Worm (Caenorhabditis elegans) whole organism, L3 larva: ENCODE results near the gene T07E3.2.

Experiments
- R02D3.7 ChIP-seq: fragments of 150-350 bp; optimal IDR thresholded peaks from 2 replicates; lab custom pipeline; 2014; ENCODE audit warnings: missing biosample characterization, missing genetic modification characterization
- ama-1 ChIP-seq: fragments of 150-350 bp; optimal IDR thresholded peaks from 2 replicates; lab custom pipeline; 2018
- ceh-28 ChIP-seq: fragments of 150-350 bp; optimal IDR thresholded peaks from 2 replicates; lab custom pipeline; 2014; ENCODE audit warnings: missing biosample characterization, missing genetic modification reagents, missing genetic modification characterization
- daf-12 ChIP-seq: fragments of 150-350 bp; optimal IDR thresholded peaks from 2 replicates; lab custom pipeline; 2014; ENCODE audit warnings: missing biosample characterization, missing genetic modification reagents, missing genetic modification characterization
- egl-27 ChIP-seq: sonication (generic microtip); optimal IDR thresholded peaks from 4 replicates; lab custom pipeline; 2017; ENCODE audit warnings: missing biosample characterization, missing genetic modification reagents, missing genetic modification characterization
- egl-5 ChIP-seq: fragments of 150-350 bp; optimal IDR thresholded peaks from 2 replicates; lab custom pipeline; 2017; ENCODE audit warnings: missing biosample characterization, missing genetic modification reagents, missing genetic modification characterization, inconsistent platforms
- elt-2 ChIP-seq: sonication (generic microtip); optimal IDR thresholded peaks from 2 replicates; lab custom pipeline; 2016; ENCODE audit warnings: missing genetic modification reagents, mild to moderate bottlenecking, missing genetic modification characterization, missing compliant biosample characterization
- eor-1 ChIP-seq, 2 experiments: fragments of 150-350 bp; optimal IDR thresholded peaks; 2 replicates each; lab custom pipeline; 2014 to 2018; ENCODE audit warnings: missing biosample characterization in 2 of 2, missing genetic modification characterization in 2 of 2
- fkh-10 ChIP-seq: sonication (generic microtip); optimal IDR thresholded peaks from 2 replicates; lab custom pipeline; 2017; ENCODE audit warnings: missing biosample characterization, missing genetic modification reagents, missing genetic modification characterization
- fkh-2 ChIP-seq: fragments of 150-350 bp; optimal IDR thresholded peaks from 2 replicates; lab custom pipeline; 2014; ENCODE audit warnings: missing biosample characterization, missing genetic modification reagents, missing genetic modification characterization
- fos-1 ChIP-seq: fragments of 150-350 bp; optimal IDR thresholded peaks from 2 replicates; lab custom pipeline; 2014; ENCODE audit warnings: missing biosample characterization, missing genetic modification characterization
- hmg-11 ChIP-seq: sonication (generic microtip); optimal IDR thresholded peaks from 2 replicates; lab custom pipeline; 2016; ENCODE audit warnings: missing genetic modification characterization, missing compliant biosample characterization
- jun-1 ChIP-seq: fragments of 150-350 bp; optimal IDR thresholded peaks from 2 replicates; lab custom pipeline; 2014; ENCODE audit warnings: missing biosample characterization, missing genetic modification reagents, missing genetic modification characterization
- lin-39 ChIP-seq: fragments of 150-350 bp; optimal IDR thresholded peaks from 2 replicates; lab custom pipeline; 2018; ENCODE audit warnings: missing biosample characterization, missing genetic modification reagents, missing genetic modification characterization
- mml-1 ChIP-seq: fragments of 150-350 bp; sonication (generic microtip); optimal IDR thresholded peaks from 3 replicates; lab custom pipeline; 2014; ENCODE audit warnings: missing biosample characterization, missing genetic modification characterization
- nfya-1 ChIP-seq: sonication (generic microtip); optimal IDR thresholded peaks from 2 replicates; lab custom pipeline; 2017; ENCODE audit warnings: missing genetic modification characterization, mild to moderate bottlenecking, missing compliant biosample characterization, antibody characterized with exemption, moderate library complexity; ENCODE audit not compliant: insufficient read depth
- nhr-11 ChIP-seq: fragments of 150-350 bp; optimal IDR thresholded peaks from 2 replicates; lab custom pipeline; 2014; ENCODE audit warnings: missing biosample characterization, missing genetic modification characterization
- nhr-12 ChIP-seq: fragments of 150-350 bp; optimal IDR thresholded peaks from 2 replicates; lab custom pipeline; 2014; ENCODE audit warnings: missing biosample characterization, missing genetic modification characterization
- nhr-23 ChIP-seq: fragments of 150-350 bp; optimal IDR thresholded peaks from 2 replicates; lab custom pipeline; 2014; ENCODE audit warnings: missing biosample characterization, missing genetic modification reagents, missing genetic modification characterization
- nhr-237 ChIP-seq: fragments of 150-350 bp; optimal IDR thresholded peaks from 2 replicates; lab custom pipeline; 2014; ENCODE audit warnings: missing biosample characterization, missing genetic modification characterization
- nhr-28 ChIP-seq: fragments of 150-350 bp; optimal IDR thresholded peaks from 2 replicates; lab custom pipeline; 2014; ENCODE audit warnings: missing biosample characterization, missing genetic modification characterization
- nhr-43 ChIP-seq: sonication (generic microtip); optimal IDR thresholded peaks from 2 replicates; lab custom pipeline; 2016; ENCODE audit warnings: mild to moderate bottlenecking, missing genetic modification characterization, missing compliant biosample characterization; ENCODE audit not compliant: poor library complexity, severe bottlenecking
- nhr-76 ChIP-seq: fragments of 150-350 bp; sonication (generic microtip); optimal IDR thresholded peaks from 5 replicates; lab custom pipeline; 2014; ENCODE audit warnings: missing biosample characterization, missing genetic modification characterization
- nhr-77 ChIP-seq: fragments of 150-350 bp; optimal IDR thresholded peaks from 2 replicates; lab custom pipeline; 2014; ENCODE audit warnings: missing biosample characterization, missing genetic modification characterization
- pqm-1 ChIP-seq: fragments of 150-350 bp; optimal IDR thresholded peaks from 2 replicates; lab custom pipeline; 2017; ENCODE audit warnings: missing biosample characterization, missing genetic modification characterization, inconsistent platforms
- sea-2 ChIP-seq: fragments of 150-350 bp; sonication (generic microtip); optimal IDR thresholded peaks from 4 replicates; lab custom pipeline; 2014; ENCODE audit warnings: missing biosample characterization, missing genetic modification reagents, missing genetic modification characterization
- skn-1 ChIP-seq: fragments of 150-350 bp; optimal IDR thresholded peaks from 2 replicates; lab custom pipeline; 2014; ENCODE audit warnings: missing biosample characterization, missing genetic modification characterization
- snpc-4 ChIP-seq: fragments of 150-350 bp; optimal IDR thresholded peaks from 2 replicates; lab custom pipeline; 2014; ENCODE audit warnings: missing biosample characterization, missing genetic modification characterization
- tbx-2 ChIP-seq: sonication (generic microtip); optimal IDR thresholded peaks from 2 replicates; lab custom pipeline; 2016; ENCODE audit warnings: mild to moderate bottlenecking, missing genetic modification characterization, missing compliant biosample characterization
- unc-39 ChIP-seq: sonication (generic microtip); optimal IDR thresholded peaks from 4 replicates; lab custom pipeline; 2017; ENCODE audit warnings: missing biosample characterization, missing genetic modification characterization
- unc-62 ChIP-seq: fragments of 150-350 bp; sonication (generic microtip); optimal IDR thresholded peaks from 4 replicates; lab custom pipeline; 2014; ENCODE audit warnings: missing biosample characterization, missing genetic modification reagents, missing genetic modification characterization
- zag-1 ChIP-seq: fragments of 150-350 bp; optimal IDR thresholded peaks from 2 replicates; lab custom pipeline; 2014; ENCODE audit warnings: missing biosample characterization, missing genetic modification characterization
- ztf-11 ChIP-seq: fragments of 150-350 bp; optimal IDR thresholded peaks from 2 replicates; lab custom pipeline; 2014; ENCODE audit warnings: missing biosample characterization, missing genetic modification characterization
- ztf-4 ChIP-seq: fragments of 150-350 bp; optimal IDR thresholded peaks from 2 replicates; lab custom pipeline; 2014; ENCODE audit warnings: missing biosample characterization, missing genetic modification characterization

The T07E3.2 gene

ce11 chrIII:6869996-6870395 lies 36.5 kb upstream of the T07E3.2 start, which contains the start of gene K04C2.8:
K04C2.8 (plus strand) TSS chrIII:6870296.
- TF ChIP-seq ztf-11 (tag; lab: Kevin White, UChicago) (no peak), zag-1 (tag; lab: Kevin White, UChicago) (no peak), sea-2 (GFP tag; lab: Kevin White, UChicago) (no peak), unc-62 (no peak), fkh-2 (tag; lab: Kevin White, UChicago) (no peak), ztf-4 (tag; lab: Kevin White, UChicago) (no peak), fos-1 (no peak), nfya-1 (tag; lab: Kevin White, UChicago) (no peak), eor-1 (tag; optimal IDR thresholded peaks at IDR 0.05; lab: Kevin White, UChicago) (no peak), nhr-28 (tag; lab: Kevin White, UChicago) (no peak), mml-1 (tag; lab: Kevin White, UChicago) (no peak), egl-27 (no peak), daf-12 (tag; lab: Kevin White, UChicago) (no peak), lin-39 (tag; lab: Kevin White, UChicago) (no peak), nhr-23 (tag; lab: Kevin White, UChicago) (no peak)

- peak; percentile 41 for TF ChIP-seq nfya-1 (tag; lab: Kevin White, UChicago)
- no peak for TF ChIP-seq nhr-11 (tag; lab: Kevin White, UChicago)
- peak; percentile 59 for TF ChIP-seq lin-39 (tag; lab: Kevin White, UChicago)
Measured at ce11 chrIII:6871067-6871466, 35.4 kb upstream of the T07E3.2 start.

ce11 chrIII:6871668-6872067 lies 34.8 kb upstream of the T07E3.2 start:
- TF ChIP-seq nfya-1 (tag; lab: Kevin White, UChicago) (peak; percentile 33), daf-12 (tag; lab: Kevin White, UChicago) (no peak), nhr-237 (tag; lab: Kevin White, UChicago) (no peak), lin-39 (tag; lab: Kevin White, UChicago) (peak; percentile 18), nhr-77 (tag; lab: Kevin White, UChicago) (no peak), egl-5 (tag; lab: Kevin White, UChicago) (peak; percentile 37), skn-1 (tag; lab: Kevin White, UChicago) (no peak), snpc-4 (tag; lab: Kevin White, UChicago) (no peak), ama-1 (lab: Kevin White, UChicago) (peak; percentile 29)

ce11 chrIII:6872534-6873150 lies 33.9 kb upstream of the T07E3.2 start, which contains the start of gene K04C2.3:
K04C2.3 (plus strand) TSS chrIII:6873089.
- TF ChIP-seq elt-2 (peak; percentile 31), nhr-23 (tag; lab: Kevin White, UChicago) (peak; percentile 40), mml-1 (tag; lab: Kevin White, UChicago) (no peak), nhr-28 (tag; lab: Kevin White, UChicago) (no peak), nfya-1 (tag; lab: Kevin White, UChicago) (no peak), fkh-10 (GFP tag; lab: Kevin White, UChicago) (no peak), pqm-1 (peak; percentile 89), R02D3.7 (tag; lab: Kevin White, UChicago) (no peak), jun-1 (tag; lab: Kevin White, UChicago) (peak; percentile 14), nhr-12 (tag; lab: Kevin White, UChicago) (no peak), unc-39 (no peak), ztf-11 (tag; lab: Kevin White, UChicago) (no peak), ceh-28 (no peak), tbx-2 (tag; lab: Kevin White, UChicago) (no peak), nhr-76 (tag; lab: Kevin White, UChicago) (no peak), nhr-43 (tag; lab: Kevin White, UChicago) (peak; percentile 67), hmg-11 (tag; lab: Kevin White, UChicago) (no peak)
